Worm (Caenorhabditis elegans) whole organism, L4 larva: Measurements from ENCODE around the gene tmed-1.

ENCODE experiments used
- T26A8.4 ChIP-seq: fragments of 200-800 bp; sonication (Bioruptor generic); IDR thresholded peaks from 2 replicates; pipeline ENCODE4 v1.3.6; 2022; ENCODE audit warnings: missing genetic modification characterization, missing compliant biosample characterization
- Y105C5A.15 ChIP-seq: fragments of 200-800 bp; sonication (Bioruptor generic); IDR thresholded peaks from 2 replicates; pipeline ENCODE4 v1.3.6; 2022; ENCODE audit warnings: missing genetic modification characterization, missing compliant biosample characterization
- Y75B8A.6 ChIP-seq: fragments of 200-800 bp; sonication (Bioruptor generic); IDR thresholded peaks from 2 replicates; pipeline ENCODE4 v1.3.6; 2022; ENCODE audit warnings: missing genetic modification reagents, missing genetic modification characterization, missing compliant biosample characterization
- ZK337.2 ChIP-seq: fragments of 200-800 bp; sonication (Bioruptor generic); IDR thresholded peaks from 2 replicates; pipeline ENCODE4 v1.3.6; 2022; ENCODE audit warnings: missing genetic modification reagents, missing genetic modification characterization, missing compliant biosample characterization
- aha-1 ChIP-seq: fragments of 150-350 bp; peaks from one replicate; lab custom pipeline; 2014; ENCODE audit warnings: missing biosample characterization, missing genetic modification characterization
- arid-1 ChIP-seq: fragments of 200-800 bp; sonication (Bioruptor generic); conservative IDR thresholded peaks from 2 replicates; pipeline ENCODE4 v1.3.6; 2022; ENCODE audit warnings: missing genetic modification reagents, missing genetic modification characterization, missing compliant biosample characterization
- attf-4 ChIP-seq: sonication (generic microtip); optimal IDR thresholded peaks from 3 replicates; lab custom pipeline; 2017; ENCODE audit warnings: missing biosample characterization, missing genetic modification characterization
- ceh-28 ChIP-seq: fragments of 150-350 bp; optimal IDR thresholded peaks from 2 replicates; lab custom pipeline; 2014; ENCODE audit warnings: missing biosample characterization, missing genetic modification reagents, missing genetic modification characterization
- ces-1 ChIP-seq: fragments of 150-350 bp; sonication (generic microtip); optimal IDR thresholded peaks from 4 replicates; lab custom pipeline; 2014; ENCODE audit warnings: missing biosample characterization, missing genetic modification reagents, missing genetic modification characterization
- daf-12 ChIP-seq: fragments of 150-350 bp; optimal IDR thresholded peaks from 2 replicates; lab custom pipeline; 2014; ENCODE audit warnings: missing biosample characterization, missing genetic modification reagents, missing genetic modification characterization
- daf-19 ChIP-seq: fragments of 200-800 bp; sonication (Bioruptor generic); conservative IDR thresholded peaks from 2 replicates; pipeline ENCODE4 v1.3.6; 2022; ENCODE audit warnings: missing genetic modification characterization, missing compliant biosample characterization
- dmd-8 ChIP-seq: fragments of 200-800 bp; sonication (Bioruptor generic); IDR thresholded peaks from 2 replicates; pipeline ENCODE4 v1.3.6; 2022; ENCODE audit warnings: missing genetic modification characterization, missing compliant biosample characterization
- dpl-1 ChIP-seq: fragments of 150-350 bp; optimal IDR thresholded peaks from 2 replicates; lab custom pipeline; 2014; ENCODE audit warnings: missing biosample characterization, missing genetic modification reagents, missing genetic modification characterization
- dve-1 ChIP-seq: sonication (generic microtip); optimal IDR thresholded peaks from 2 replicates; lab custom pipeline; 2017; ENCODE audit warnings: antibody characterized with exemption, mild to moderate bottlenecking, missing genetic modification characterization, missing compliant biosample characterization; ENCODE audit not compliant: insufficient read depth
- gei-8 ChIP-seq: fragments of 200-800 bp; sonication (Bioruptor generic); optimal IDR thresholded peaks from 2 replicates; lab custom pipeline; 2018; ENCODE audit warnings: mild to moderate bottlenecking, missing genetic modification characterization, missing compliant biosample characterization
- hif-1 ChIP-seq, 2 experiments: sonication (generic microtip); optimal IDR thresholded peaks; 2 replicates each; lab custom pipeline; 2016 to 2017; ENCODE audit warnings: missing compliant biosample characterization in 2 of 2, missing genetic modification characterization in 2 of 2, missing genetic modification reagents in 2 of 2, missing genotype in 2 of 2, mild to moderate bottlenecking in 1 of 2
- hlh-11 ChIP-seq: fragments of 200-800 bp; sonication (Bioruptor generic); optimal IDR thresholded peaks from 2 replicates; lab custom pipeline; 2018; ENCODE audit warnings: mild to moderate bottlenecking, missing genetic modification characterization, missing compliant biosample characterization
- hlh-30 ChIP-seq: sonication (generic microtip); optimal IDR thresholded peaks from 2 replicates; lab custom pipeline; 2017; ENCODE audit warnings: antibody characterized with exemption, mild to moderate bottlenecking, missing genetic modification characterization, missing compliant biosample characterization; ENCODE audit not compliant: insufficient read depth
- lin-13 ChIP-seq: fragments of 150-350 bp; optimal IDR thresholded peaks from 2 replicates; lab custom pipeline; 2014; ENCODE audit warnings: missing biosample characterization, missing genetic modification reagents, missing genetic modification characterization
- lin-39 ChIP-seq: fragments of 150-350 bp; optimal IDR thresholded peaks from 2 replicates; lab custom pipeline; 2014; ENCODE audit warnings: missing biosample characterization, missing genetic modification reagents, missing genetic modification characterization
- lir-3 ChIP-seq: sonication (generic microtip); optimal IDR thresholded peaks from 2 replicates; lab custom pipeline; 2016; ENCODE audit warnings: mild to moderate bottlenecking, missing genetic modification characterization, missing compliant biosample characterization
- lsy-2 ChIP-seq, 2 experiments: fragments of 150-350 bp in 1 of 2; sonication (generic microtip) in 1 of 2; optimal IDR thresholded peaks; 2 replicates each; lab custom pipeline; 2014 to 2017; ENCODE audit warnings: missing biosample characterization in 2 of 2, missing genetic modification characterization in 2 of 2
- madf-5 ChIP-seq, 2 experiments: fragments of 200-800 bp; sonication (Bioruptor generic); IDR thresholded peaks; 2 replicates each; pipeline ENCODE4 v1.3.6; 2022; ENCODE audit warnings: missing compliant biosample characterization in 2 of 2, missing genetic modification characterization in 2 of 2
- mep-1 ChIP-seq: fragments of 150-350 bp; sonication (generic microtip); optimal IDR thresholded peaks from 3 replicates; lab custom pipeline; 2014; ENCODE audit warnings: missing biosample characterization, missing genetic modification characterization
- mes-2 ChIP-seq: sonication (generic microtip); optimal IDR thresholded peaks from 2 replicates; lab custom pipeline; 2016; ENCODE audit warnings: missing genotype, mild to moderate bottlenecking, missing genetic modification characterization, missing compliant biosample characterization; ENCODE audit not compliant: poor library complexity, severe bottlenecking
- mxl-2 ChIP-seq: fragments of 200-800 bp; sonication (Bioruptor generic); conservative IDR thresholded peaks from 2 replicates; pipeline ENCODE4 v1.3.6; 2022; ENCODE audit warnings: missing genetic modification reagents, missing genetic modification characterization, missing compliant biosample characterization
- nhr-102 ChIP-seq: sonication (generic microtip); optimal IDR thresholded peaks from 2 replicates; lab custom pipeline; 2016; ENCODE audit warnings: mild to moderate bottlenecking, missing genetic modification characterization, moderate library complexity, missing compliant biosample characterization
- nhr-237 ChIP-seq: sonication (generic microtip); optimal IDR thresholded peaks from 2 replicates; lab custom pipeline; 2017; ENCODE audit warnings: missing biosample characterization, missing genetic modification characterization
- nhr-41 ChIP-seq: fragments of 200-800 bp; sonication (Bioruptor generic); IDR thresholded peaks from 2 replicates; pipeline ENCODE4 v1.3.6; 2022; ENCODE audit warnings: missing genetic modification reagents, missing genetic modification characterization, missing compliant biosample characterization
- nhr-42 ChIP-seq: fragments of 200-800 bp; sonication (Bioruptor generic); IDR thresholded peaks from 2 replicates; pipeline ENCODE4 v1.3.6; 2022; ENCODE audit warnings: missing genetic modification characterization, missing compliant biosample characterization
- nhr-48 ChIP-seq: sonication (generic microtip); optimal IDR thresholded peaks from 2 replicates; lab custom pipeline; 2016; ENCODE audit warnings: mild to moderate bottlenecking, missing genetic modification characterization, missing compliant biosample characterization
- nhr-6 ChIP-seq: fragments of 150-350 bp; optimal IDR thresholded peaks from 2 replicates; lab custom pipeline; 2014; ENCODE audit warnings: missing biosample characterization, missing genetic modification characterization
- pha-4 ChIP-seq, 2 experiments: fragments of 150-350 bp in 1 of 2; fragments of 200-800 bp in 1 of 2; sonication (Bioruptor generic) in 1 of 2; IDR thresholded peaks in 1 of 2; optimal IDR thresholded peaks in 1 of 2; 2 replicates each; pipeline versions ENCODE4 v1.3.6 to Lab custom; 2014 to 2022; ENCODE audit warnings: missing genetic modification characterization in 2 of 2, missing genetic modification reagents in 2 of 2, missing biosample characterization in 1 of 2, missing compliant biosample characterization in 1 of 2
- pqm-1 ChIP-seq: sonication (generic microtip); optimal IDR thresholded peaks from 2 replicates; lab custom pipeline; 2017; ENCODE audit warnings: missing biosample characterization, missing genetic modification characterization
- snpc-4 ChIP-seq: fragments of 150-350 bp; optimal IDR thresholded peaks from 2 replicates; lab custom pipeline; 2014; ENCODE audit warnings: missing biosample characterization, missing genetic modification characterization
- spr-3 ChIP-seq: fragments of 200-800 bp; sonication (Bioruptor generic); optimal IDR thresholded peaks from 2 replicates; lab custom pipeline; 2018; ENCODE audit warnings: mild to moderate bottlenecking, missing genetic modification characterization, missing compliant biosample characterization
- unc-62 ChIP-seq, 3 experiments: fragments of 150-350 bp in 1 of 3; sonication (generic microtip); optimal IDR thresholded peaks in 2 of 3; peaks in 1 of 3; 1 replicate in 1 of 3; 2 replicates in 2 of 3; lab custom pipeline; 2014 to 2017; ENCODE audit warnings: missing biosample characterization in 3 of 3, missing genetic modification characterization in 3 of 3, missing genetic modification reagents in 3 of 3, missing genotype in 1 of 3
- ztf-11 ChIP-seq: fragments of 150-350 bp; optimal IDR thresholded peaks from 2 replicates; lab custom pipeline; 2014; ENCODE audit warnings: missing biosample characterization, missing genetic modification characterization

tmed-1 gene

ce11 chrIV:12052461-12052860 is 25.5 kb downstream of the tmed-1 start:
- TF ChIP-seq aha-1 (tag; lab: Kevin White, UChicago) (peak; percentile 96), daf-12 (tag; lab: Kevin White, UChicago) (no peak)

ce11 chrIV:12051049-12051792 is 26.7 kb downstream of the tmed-1 start, which contains the start of the genes bre-5 and spt-5:
Gene bre-5 (minus strand): TSS chrIV:12051215.
Gene spt-5 (plus strand): TSS chrIV:12051491.
- TF ChIP-seq mes-2 (tag; lab: Kevin White, UChicago): peak; percentile 65
- TF ChIP-seq mxl-2: no peak
- peak; percentile 29 for TF ChIP-seq dpl-1 (GFP tag; lab: Kevin White, UChicago)
- peak; percentile 59 for TF ChIP-seq ceh-28 (tag; lab: Kevin White, UChicago)
- TF ChIP-seq pqm-1 (tag; lab: Kevin White, UChicago): no peak
- peak in 1 of 2 experiments; percentile 56 for TF ChIP-seq lsy-2 (tag; optimal IDR thresholded peaks at IDR 0.05; lab: Kevin White, UChicago)
- TF ChIP-seq hlh-30 (tag; lab: Kevin White, UChicago): peak; percentile 6
- peak in 1 of 2 experiments; percentile 8 for TF ChIP-seq unc-62 (GFP tag; optimal IDR thresholded peaks at IDR 0.05 in 1 of 2; lab: Kevin White, UChicago)
- no peak for TF ChIP-seq unc-62 (tag; optimal IDR thresholded peaks at IDR 0.05; lab: Kevin White, UChicago)

- TF ChIP-seq pha-4 (GFP tag; IDR thresholded peaks at IDR 0.05; lab: Robert Waterston, UW): no peak
- peak; percentile 68 for TF ChIP-seq pha-4 (tag; optimal IDR thresholded peaks at IDR 0.05; lab: Kevin White, UChicago)
- no peak for TF ChIP-seq hlh-11 (tag; lab: Kevin White, UChicago)
Observed at ce11 chrIV:12047552-12048347, 30.2 kb downstream of the tmed-1 start, which contains the start of gene T12G3.4. Gene T12G3.4 (plus strand): TSS chrIV:12048256.

- TF ChIP-seq ces-1 (GFP tag; lab: Kevin White, UChicago): no peak
- TF ChIP-seq hif-1 (tag; optimal IDR thresholded peaks at IDR 0.05; lab: Kevin White, UChicago): peak in 1 of 2 experiments; percentile 3
- TF ChIP-seq gei-8 (GFP tag; lab: Kevin White, UChicago): no peak
- no peak for TF ChIP-seq nhr-237
- TF ChIP-seq ZK337.2 (GFP tag; lab: Robert Waterston, UW): no peak
- TF ChIP-seq T26A8.4: 0 out of 2 replicates have a peak, but pooled peaks have one; percentile 21
- no peak for TF ChIP-seq attf-4 (tag; lab: Kevin White, UChicago)
- peak; percentile 21 for TF ChIP-seq nhr-6 (tag; lab: Kevin White, UChicago)
- peak; percentile 29 for TF ChIP-seq mep-1 (tag; lab: Kevin White, UChicago)
- no peak for TF ChIP-seq lin-39 (tag; lab: Kevin White, UChicago)
- TF ChIP-seq arid-1: no peak
- peak; percentile 91 for TF ChIP-seq pqm-1 (tag; lab: Kevin White, UChicago)
- TF ChIP-seq ztf-11 (tag; lab: Kevin White, UChicago): no peak
- TF ChIP-seq nhr-42: no peak
- TF ChIP-seq madf-5 (GFP tag; IDR thresholded peaks at IDR 0.05; lab: Robert Waterston, UW): no peak
- TF ChIP-seq lin-13: no peak
- peak in 1 of 2 experiments; percentile 35 for TF ChIP-seq lsy-2 (tag; optimal IDR thresholded peaks at IDR 0.05; lab: Kevin White, UChicago)
- TF ChIP-seq nhr-41 (GFP tag; lab: Robert Waterston, UW): peak; percentile 27; the same call in 1 of the 2 replicates
- peak; percentile 63 for TF ChIP-seq hlh-30 (tag; lab: Kevin White, UChicago)
- no peak for TF ChIP-seq daf-19 (GFP tag; lab: Robert Waterston, UW)
- no peak for TF ChIP-seq dmd-8
- no peak for TF ChIP-seq spr-3 (GFP tag; lab: Kevin White, UChicago)
- TF ChIP-seq nhr-48 (tag; lab: Kevin White, UChicago): peak; percentile 42
- no peak for TF ChIP-seq lir-3
- TF ChIP-seq snpc-4 (tag; lab: Kevin White, UChicago): no peak
- TF ChIP-seq aha-1 (tag; lab: Kevin White, UChicago): peak; percentile 76
- no peak for TF ChIP-seq Y105C5A.15 (GFP tag; lab: Robert Waterston, UW)
- no peak for TF ChIP-seq Y75B8A.6 (GFP tag; lab: Robert Waterston, UW)
- no peak for TF ChIP-seq nhr-102 (tag; lab: Kevin White, UChicago)
- TF ChIP-seq mes-2 (tag; lab: Kevin White, UChicago): peak; percentile 48
- peak; percentile 4 for TF ChIP-seq dve-1 (tag; lab: Kevin White, UChicago)
Observed at ce11 chrIV:12046524-12047203, 31.3 kb downstream of the tmed-1 start, which contains the start of gene T12G3.2. Gene T12G3.2 (minus strand): TSS chrIV:12046967.
